Worm (Caenorhabditis elegans): ENCODE measurements around the gene T10H9.8.

DNA sequence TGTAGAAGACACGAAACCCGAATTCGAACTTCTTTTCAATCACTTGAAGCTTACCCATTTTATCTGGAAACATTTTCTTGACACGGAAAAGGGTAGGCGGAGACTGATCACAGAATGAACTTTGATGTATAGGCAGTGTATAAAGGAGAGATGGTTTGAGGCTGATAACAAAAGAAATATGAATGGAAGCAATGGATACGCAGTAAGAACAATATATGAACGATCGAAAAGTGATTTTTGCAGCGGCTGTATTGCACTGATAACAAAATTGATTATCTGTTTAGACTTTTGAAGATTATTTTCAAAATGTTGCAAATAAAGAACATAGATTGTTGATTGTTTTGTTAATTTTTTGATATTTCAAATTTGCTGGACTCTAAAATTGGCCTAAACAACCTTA, 13.6 kb downstream of the T10H9.8 start, which contains the start of gene pmp-5:
- TF ChIP-seq F55B11.4 (tag; optimal IDR thresholded peaks at IDR 0.05; ENCODE audit: borderline replicate concordance, insufficient read depth), result no peak
- no peak for TF ChIP-seq snpc-1.1 (tag; optimal IDR thresholded peaks at IDR 0.05; ENCODE audit: insufficient read depth)
- no peak for TF ChIP-seq nfya-2 (GFP tag; IDR thresholded peaks at IDR 0.05)
- no peak for TF ChIP-seq aptf-3 (GFP tag; IDR thresholded peaks at IDR 0.05)

All from whole organism, young adult.